Worm (Caenorhabditis elegans): ENCODE results near the gene D1044.1.

DNA sequence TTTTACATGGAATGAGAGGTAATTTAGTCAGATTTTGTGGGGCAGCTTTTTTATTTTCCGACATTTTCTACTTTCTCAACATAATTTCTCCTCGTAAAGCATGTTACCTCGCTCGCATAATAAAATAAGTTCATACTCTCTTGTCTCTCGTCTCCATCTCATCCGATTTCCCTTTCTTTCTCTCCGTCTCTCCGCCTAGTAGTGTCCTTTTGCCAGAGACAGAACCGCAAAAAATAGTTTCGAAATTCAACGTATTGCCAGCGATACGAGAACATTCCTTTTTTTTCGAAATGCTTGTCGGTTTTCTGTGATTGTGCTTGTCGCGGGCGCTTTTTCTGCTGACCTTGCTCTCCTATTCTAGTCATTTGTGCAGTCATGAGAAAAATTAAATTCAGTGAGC lies 39.9 kb upstream of the D1044.1 start:
- TF ChIP-seq nhr-43 (tag; optimal IDR thresholded peaks at IDR 0.05; ENCODE audit: poor library complexity, severe bottlenecking) = peak; percentile 28
- peak; percentile 44 for TF ChIP-seq ztf-4 (tag; optimal IDR thresholded peaks at IDR 0.05)
- TF ChIP-seq nhr-77 (tag; optimal IDR thresholded peaks at IDR 0.05) = no peak
- TF ChIP-seq egl-27 (tag; optimal IDR thresholded peaks at IDR 0.05) = no peak
- TF ChIP-seq nhr-237 (tag; optimal IDR thresholded peaks at IDR 0.05) = no peak
- TF ChIP-seq ztf-11 (tag; optimal IDR thresholded peaks at IDR 0.05) = no peak
- TF ChIP-seq nhr-12 (tag; optimal IDR thresholded peaks at IDR 0.05) = no peak
- TF ChIP-seq zag-1 (tag; optimal IDR thresholded peaks at IDR 0.05) = no peak
- peak; percentile 4 for TF ChIP-seq lin-39 (tag; optimal IDR thresholded peaks at IDR 0.05)
- no peak for TF ChIP-seq tbx-2 (tag; optimal IDR thresholded peaks at IDR 0.05)
- no peak for TF ChIP-seq pha-4 (tag; optimal IDR thresholded peaks at IDR 0.05)
